Fruit fly (Drosophila melanogaster): ENCODE results near the gene Mettl3.

Gene Mettl3

dm6 chr3R:24050690-24051440 lies 18.9 kb downstream of the Mettl3 start, which contains the start of the genes Atg6 and Pisd (continued):
- no peak for TF ChIP-seq CG7963 (GFP tag; IDR thresholded peaks at IDR 0.05; ENCODE audit: partially characterized antibody)
- TF ChIP-seq Ssrp (tag; optimal IDR thresholded peaks at IDR 0.05): no peak
- no peak for TF ChIP-seq ci (GFP tag; IDR thresholded peaks at IDR 0.05)
- no peak for TF ChIP-seq Six4 (GFP tag; optimal IDR thresholded peaks at IDR 0.05)
- no peak for TF ChIP-seq Lim3 (GFP tag; IDR thresholded peaks at IDR 0.05)
- TF ChIP-seq tgo (GFP tag; IDR thresholded peaks at IDR 0.05): peak; percentile 32; the same call in 1 of the 3 replicates
- TF ChIP-seq slbo (GFP tag; IDR thresholded peaks at IDR 0.05): peak; percentile 59; the same call in 1 of the 2 replicates
- TF ChIP-seq sna (GFP tag; IDR thresholded peaks at IDR 0.05; ENCODE audit: partially characterized antibody): no peak
- no peak for TF ChIP-seq Dip2 (GFP tag; IDR thresholded peaks at IDR 0.05)
- no peak for TF ChIP-seq MTF-1 (GFP tag; optimal IDR thresholded peaks at IDR 0.05; ENCODE audit: borderline replicate concordance)
- TF ChIP-seq D19A (tag; optimal IDR thresholded peaks at IDR 0.05): no peak
- peak; percentile 52; the same call in 1 of the 3 replicates for TF ChIP-seq otp (GFP tag; IDR thresholded peaks at IDR 0.05)
- TF ChIP-seq Oaz (GFP tag; IDR thresholded peaks at IDR 0.05): no peak
- no peak for TF ChIP-seq CG16815 (GFP tag; optimal IDR thresholded peaks at IDR 0.05)
- TF ChIP-seq Max (GFP tag; optimal IDR thresholded peaks at IDR 0.05): no peak
- TF ChIP-seq Rfx (GFP tag; IDR thresholded peaks at IDR 0.05): peak; percentile 64
- no peak for TF ChIP-seq tll (GFP tag; optimal IDR thresholded peaks at IDR 0.05)
- no peak for TF ChIP-seq CG8478 (optimal IDR thresholded peaks at IDR 0.05)
- TF ChIP-seq CG2120 (GFP tag; optimal IDR thresholded peaks at IDR 0.05): peak; percentile 38
- TF ChIP-seq CG1529 (GFP tag; optimal IDR thresholded peaks at IDR 0.05): no peak
- no peak for TF ChIP-seq fd96Cb (tag; optimal IDR thresholded peaks at IDR 0.05)
- TF ChIP-seq CG30020 (tag; optimal IDR thresholded peaks at IDR 0.05): peak; percentile 37
- no peak for TF ChIP-seq CG10959 (GFP tag; IDR thresholded peaks at IDR 0.05)
- no peak for TF ChIP-seq CG1832 (GFP tag; optimal IDR thresholded peaks at IDR 0.05)
- TF ChIP-seq NfI (GFP tag; optimal IDR thresholded peaks at IDR 0.05): peak; percentile 1
- no peak for TF ChIP-seq dati (GFP tag; IDR thresholded peaks at IDR 0.05)
- TF ChIP-seq CG11695 (GFP tag; IDR thresholded peaks at IDR 0.05): no peak
- TF ChIP-seq sug (tag; optimal IDR thresholded peaks at IDR 0.05): peak; percentile 81
- no peak for TF ChIP-seq twi (tag; optimal IDR thresholded peaks at IDR 0.05)
- TF ChIP-seq mld (GFP tag; IDR thresholded peaks at IDR 0.05; ENCODE audit: partially characterized antibody): no peak
- no peak for TF ChIP-seq CG17385 (GFP tag; optimal IDR thresholded peaks at IDR 0.05)
- TF ChIP-seq Asciz (GFP tag; optimal IDR thresholded peaks at IDR 0.05): no peak
- TF ChIP-seq CG3726 (GFP tag; IDR thresholded peaks at IDR 0.05): no peak
- no peak for TF ChIP-seq Dek (tag; optimal IDR thresholded peaks at IDR 0.05)
- no peak for TF ChIP-seq CG11093 (GFP tag; IDR thresholded peaks at IDR 0.05)
- no peak for TF ChIP-seq ERR (GFP tag; optimal IDR thresholded peaks at IDR 0.05)
- TF ChIP-seq stwl (tag; optimal IDR thresholded peaks at IDR 0.05): peak; percentile 53
- peak; percentile 23 for TF ChIP-seq CG8388 (GFP tag; optimal IDR thresholded peaks at IDR 0.05)
- TF ChIP-seq Kr (GFP tag; optimal IDR thresholded peaks at IDR 0.05): no peak
- peak; percentile 26 for TF ChIP-seq BtbVII (GFP tag; optimal IDR thresholded peaks at IDR 0.05)
- peak; percentile 82 for TF ChIP-seq CG13894 (tag; optimal IDR thresholded peaks at IDR 0.05)
- TF ChIP-seq Pdp1 (GFP tag; optimal IDR thresholded peaks at IDR 0.05): peak in 1 of 2 experiments; percentile 59
- peak; percentile 66; the same call in 1 of the 2 replicates for TF ChIP-seq vvl (GFP tag; IDR thresholded peaks at IDR 0.05)
- TF ChIP-seq CTCF (GFP tag; optimal IDR thresholded peaks at IDR 0.05): peak; percentile 66
- TF ChIP-seq trem (tag; optimal IDR thresholded peaks at IDR 0.05): peak; percentile 97
- TF ChIP-seq Sox100B (GFP tag; optimal IDR thresholded peaks at IDR 0.05): no peak
- TF ChIP-seq tin (GFP tag; optimal IDR thresholded peaks at IDR 0.05): peak; percentile 35
- no peak for TF ChIP-seq Stat92E (GFP tag; optimal IDR thresholded peaks at IDR 0.05)
- TF ChIP-seq jigr1 (GFP tag; IDR thresholded peaks at IDR 0.05): no peak
- no peak for TF ChIP-seq CG11696 (GFP tag; IDR thresholded peaks at IDR 0.05)

Data from whole organism, embryonic.